Worm (Caenorhabditis elegans) whole organism, mixed stage, embryonic: ENCODE measurements around the gene T21E8.4.
A peak's percentile ranks its signal among the peaks of the same experiment; 100 is the strongest.

Experiments used
- M03D4.4 ChIP-seq: sonication (generic microtip); optimal IDR thresholded peaks from 2 replicates; lab custom pipeline; 2017; ENCODE audit warnings: mild to moderate bottlenecking, missing genetic modification characterization, missing compliant biosample characterization
- blmp-1 ChIP-seq: fragments of 150-350 bp; optimal IDR thresholded peaks from 2 replicates; lab custom pipeline; 2014; ENCODE audit warnings: missing biosample characterization, missing genetic modification characterization
- ceh-39 ChIP-seq: fragments of 150-350 bp; optimal IDR thresholded peaks from 2 replicates; lab custom pipeline; 2014; ENCODE audit warnings: missing biosample characterization, missing genetic modification characterization
- ceh-43 ChIP-seq: fragments of 200-800 bp; sonication (Bioruptor generic); optimal IDR thresholded peaks from 2 replicates; lab custom pipeline; 2018; ENCODE audit warnings: mild to moderate bottlenecking, missing genetic modification characterization, moderate library complexity, missing compliant biosample characterization
- ceh-83 ChIP-seq: fragments of 200-800 bp; sonication (Bioruptor generic); optimal IDR thresholded peaks from 2 replicates; lab custom pipeline; 2018; ENCODE audit warnings: mild to moderate bottlenecking, missing genetic modification characterization, missing compliant biosample characterization
- ces-1 ChIP-seq: fragments of 150-350 bp; optimal IDR thresholded peaks from 2 replicates; lab custom pipeline; 2014; ENCODE audit warnings: missing biosample characterization, missing genetic modification reagents, missing genetic modification characterization
- cnd-1 ChIP-seq: fragments of 200-800 bp; sonication (Bioruptor generic); optimal IDR thresholded peaks from 2 replicates; lab custom pipeline; 2018; ENCODE audit warnings: mild to moderate bottlenecking, missing genetic modification characterization, missing compliant biosample characterization
- drap-1 ChIP-seq: fragments of 200-800 bp; sonication (Bioruptor generic); optimal IDR thresholded peaks from 3 replicates; lab custom pipeline; 2018; ENCODE audit warnings: mild to moderate bottlenecking, missing genetic modification characterization, missing compliant biosample characterization
- elt-1 ChIP-seq: sonication (generic microtip); optimal IDR thresholded peaks from 2 replicates; lab custom pipeline; 2017; ENCODE audit warnings: missing genetic modification characterization, mild to moderate bottlenecking, missing compliant biosample characterization, antibody characterized with exemption, moderate library complexity, borderline replicate concordance; ENCODE audit not compliant: insufficient read depth
- flh-1 ChIP-seq: fragments of 200-800 bp; sonication (Bioruptor generic); optimal IDR thresholded peaks from 2 replicates; lab custom pipeline; 2018; ENCODE audit warnings: mild to moderate bottlenecking, missing genetic modification characterization, moderate library complexity, missing compliant biosample characterization
- ham-2 ChIP-seq: fragments of 200-800 bp; sonication (Bioruptor generic); optimal IDR thresholded peaks from 2 replicates; lab custom pipeline; 2018; ENCODE audit warnings: mild to moderate bottlenecking, missing genetic modification characterization, missing compliant biosample characterization
- hlh-1 ChIP-seq: fragments of 150-350 bp; optimal IDR thresholded peaks from 2 replicates; lab custom pipeline; 2014; ENCODE audit warnings: missing biosample characterization, missing genetic modification reagents, missing genetic modification characterization
- lin-32 ChIP-seq: fragments of 200-800 bp; sonication (Bioruptor generic); optimal IDR thresholded peaks from 2 replicates; lab custom pipeline; 2018; ENCODE audit warnings: mild to moderate bottlenecking, missing genetic modification characterization, missing compliant biosample characterization
- lsy-2 ChIP-seq: fragments of 150-350 bp; optimal IDR thresholded peaks from 2 replicates; lab custom pipeline; 2014; ENCODE audit warnings: missing biosample characterization, missing genetic modification characterization
- mab-5 ChIP-seq: fragments of 150-350 bp; optimal IDR thresholded peaks from 2 replicates; lab custom pipeline; 2014; ENCODE audit warnings: missing biosample characterization, missing genetic modification characterization
- mep-1 ChIP-seq: fragments of 150-350 bp; optimal IDR thresholded peaks from 2 replicates; lab custom pipeline; 2017; ENCODE audit warnings: missing biosample characterization, missing genetic modification reagents, missing genetic modification characterization, inconsistent platforms
- mls-2 ChIP-seq: sonication (generic microtip); optimal IDR thresholded peaks from 2 replicates; lab custom pipeline; 2016; ENCODE audit warnings: mild to moderate bottlenecking, missing genetic modification characterization, moderate library complexity, missing compliant biosample characterization
- nhr-12 ChIP-seq: fragments of 150-350 bp; optimal IDR thresholded peaks from 2 replicates; lab custom pipeline; 2014; ENCODE audit warnings: missing biosample characterization, missing genetic modification characterization
- nhr-2 ChIP-seq: fragments of 150-350 bp; optimal IDR thresholded peaks from 2 replicates; lab custom pipeline; 2014; ENCODE audit warnings: missing biosample characterization, missing genetic modification characterization
- nhr-237 ChIP-seq: fragments of 150-350 bp; optimal IDR thresholded peaks from 2 replicates; lab custom pipeline; 2014; ENCODE audit warnings: missing biosample characterization, missing genetic modification characterization
- nhr-28 ChIP-seq: fragments of 150-350 bp; optimal IDR thresholded peaks from 2 replicates; lab custom pipeline; 2014; ENCODE audit warnings: missing biosample characterization, missing genetic modification characterization
- nhr-76 ChIP-seq: sonication (generic microtip); optimal IDR thresholded peaks from 2 replicates; lab custom pipeline; 2017; ENCODE audit warnings: missing biosample characterization, missing genetic modification characterization
- pha-4 ChIP-seq: fragments of 150-350 bp; optimal IDR thresholded peaks from 2 replicates; lab custom pipeline; 2018; ENCODE audit warnings: missing biosample characterization, missing genetic modification reagents, missing genetic modification characterization
- sem-2 ChIP-seq: fragments of 200-800 bp; sonication (Bioruptor generic); optimal IDR thresholded peaks from 2 replicates; lab custom pipeline; 2018; ENCODE audit warnings: mild to moderate bottlenecking, missing genetic modification characterization, missing compliant biosample characterization
- snpc-4 ChIP-seq: fragments of 150-350 bp; optimal IDR thresholded peaks from 2 replicates; lab custom pipeline; 2014; ENCODE audit warnings: missing biosample characterization, missing genetic modification characterization
- tbx-8 ChIP-seq: fragments of 200-800 bp; sonication (Bioruptor generic); optimal IDR thresholded peaks from 2 replicates; lab custom pipeline; 2018; ENCODE audit warnings: mild to moderate bottlenecking, missing genetic modification characterization, moderate library complexity, missing compliant biosample characterization
- unc-120 ChIP-seq: sonication (generic microtip); optimal IDR thresholded peaks from 2 replicates; lab custom pipeline; 2017; ENCODE audit warnings: missing genetic modification characterization, missing compliant biosample characterization; ENCODE audit not compliant: poor library complexity, severe bottlenecking
- unc-39 ChIP-seq: fragments of 150-350 bp; optimal IDR thresholded peaks from 2 replicates; lab custom pipeline; 2014; ENCODE audit warnings: missing biosample characterization, missing genetic modification characterization
- unc-62 ChIP-seq: fragments of 150-350 bp; optimal IDR thresholded peaks from 2 replicates; lab custom pipeline; 2014; ENCODE audit warnings: missing biosample characterization, missing genetic modification reagents, missing genetic modification characterization
- zip-8 ChIP-seq: fragments of 150-350 bp; optimal IDR thresholded peaks from 2 replicates; lab custom pipeline; 2014; ENCODE audit warnings: missing biosample characterization, missing genetic modification characterization
- ztf-11 ChIP-seq: fragments of 150-350 bp; optimal IDR thresholded peaks from 2 replicates; lab custom pipeline; 2014; ENCODE audit warnings: missing biosample characterization, missing genetic modification characterization

T21E8.4 gene

DNA sequence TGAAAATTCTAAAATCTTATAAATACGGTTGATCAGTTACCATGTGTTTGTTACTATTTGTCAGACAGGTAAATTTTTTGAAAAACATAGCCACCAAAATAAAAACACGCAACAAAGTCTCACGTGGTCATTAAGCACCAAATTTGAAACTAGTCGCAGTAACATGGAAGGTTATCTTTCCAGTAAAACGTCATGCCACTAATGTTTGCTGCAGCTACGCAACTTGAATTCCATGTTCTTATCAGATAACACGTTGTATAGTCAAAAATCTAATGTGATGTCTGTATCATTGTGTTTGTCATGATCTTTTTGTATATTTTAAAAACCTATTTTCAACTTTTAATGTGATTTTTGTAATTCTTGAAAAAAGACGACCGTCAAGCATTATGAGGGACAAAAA is 21.2 kb downstream of the T21E8.4 start:
- TF ChIP-seq ceh-43 (GFP tag; lab: Kevin White, UChicago) (no peak), mls-2 (tag; lab: Kevin White, UChicago) (no peak), tbx-8 (GFP tag; lab: Kevin White, UChicago) (no peak), elt-1 (tag; lab: Kevin White, UChicago) (no peak), lin-32 (GFP tag; lab: Kevin White, UChicago) (no peak), ceh-39 (tag; lab: Kevin White, UChicago) (no peak), unc-39 (tag; lab: Kevin White, UChicago) (no peak), unc-62 (GFP tag; lab: Kevin White, UChicago) (no peak), drap-1 (GFP tag; lab: Kevin White, UChicago) (no peak), nhr-237 (tag; lab: Kevin White, UChicago) (no peak), ham-2 (GFP tag; lab: Kevin White, UChicago) (no peak), sem-2 (GFP tag; lab: Kevin White, UChicago) (no peak), ceh-83 (GFP tag; lab: Kevin White, UChicago) (no peak)
- TF ChIP-seq, all 35 proteins: peak for 0

DNA sequence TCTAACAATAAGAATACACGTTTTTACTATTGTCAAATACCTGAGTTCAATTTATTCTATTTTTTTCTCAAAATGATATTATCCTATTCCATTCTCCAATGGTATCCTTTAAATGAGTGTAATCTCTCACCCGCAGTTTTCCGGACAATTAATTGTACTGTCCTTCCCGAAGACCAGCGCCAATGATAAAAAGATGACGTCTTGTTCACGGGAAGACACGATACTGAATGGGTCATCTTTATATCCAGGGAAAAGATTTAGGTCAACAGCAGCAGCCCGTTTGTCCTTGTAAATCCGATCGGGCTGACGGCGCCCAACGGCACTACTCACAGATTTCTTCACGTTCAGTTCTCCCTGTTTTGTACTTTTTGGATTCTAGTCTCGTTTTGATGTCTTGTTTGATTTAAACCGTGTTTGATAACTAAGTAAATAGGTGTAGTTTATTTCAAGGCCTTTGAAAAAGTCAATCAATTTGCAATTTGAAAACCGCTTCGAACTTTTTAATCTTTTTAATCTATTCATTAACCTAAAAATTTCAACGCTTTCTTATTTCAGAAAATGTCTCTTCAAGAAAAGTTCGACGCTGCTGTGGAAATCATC is 22.2 kb downstream of the T21E8.4 start, which contains the start of gene acbp-3:
Gene acbp-3, plus strand, starts transcription at position 550 of the 600 bp plus-strand sequence.
- TF ChIP-seq ham-2 (GFP tag; lab: Kevin White, UChicago) (no peak), lin-32 (GFP tag; lab: Kevin White, UChicago) (no peak), ceh-43 (GFP tag; lab: Kevin White, UChicago) (no peak), nhr-76 (tag; lab: Kevin White, UChicago) (no peak), unc-62 (GFP tag; lab: Kevin White, UChicago) (no peak), snpc-4 (no peak), pha-4 (no peak), ztf-11 (tag; lab: Kevin White, UChicago) (no peak), cnd-1 (tag; lab: Kevin White, UChicago) (no peak), drap-1 (GFP tag; lab: Kevin White, UChicago) (no peak)

DNA sequence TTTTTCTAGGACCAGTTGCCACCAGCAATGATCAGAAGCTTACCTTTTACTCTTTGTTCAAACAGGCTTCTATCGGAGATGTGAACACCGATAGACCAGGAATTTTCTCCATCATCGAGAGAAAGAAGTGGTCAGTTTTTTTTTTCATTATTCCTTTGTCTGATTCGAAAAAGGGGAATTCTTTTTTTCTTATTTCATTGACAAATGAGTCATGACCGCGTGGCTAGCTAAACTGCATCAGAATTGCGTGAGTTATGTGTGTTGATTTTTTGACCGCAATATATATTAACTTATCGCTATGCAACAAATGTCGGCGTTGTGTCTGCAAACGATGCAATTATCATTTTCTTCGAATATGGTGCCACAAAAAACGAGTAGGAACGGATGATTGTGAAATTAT is 22.8 kb downstream of the T21E8.4 start:
- TF ChIP-seq nhr-2 (tag; lab: Kevin White, UChicago) (no peak), nhr-237 (tag; lab: Kevin White, UChicago) (no peak), drap-1 (GFP tag; lab: Kevin White, UChicago) (no peak), lsy-2 (no peak), elt-1 (tag; lab: Kevin White, UChicago) (no peak), blmp-1 (no peak), pha-4 (no peak), ces-1 (GFP tag; lab: Kevin White, UChicago) (no peak), nhr-28 (tag; lab: Kevin White, UChicago) (no peak)

DNA sequence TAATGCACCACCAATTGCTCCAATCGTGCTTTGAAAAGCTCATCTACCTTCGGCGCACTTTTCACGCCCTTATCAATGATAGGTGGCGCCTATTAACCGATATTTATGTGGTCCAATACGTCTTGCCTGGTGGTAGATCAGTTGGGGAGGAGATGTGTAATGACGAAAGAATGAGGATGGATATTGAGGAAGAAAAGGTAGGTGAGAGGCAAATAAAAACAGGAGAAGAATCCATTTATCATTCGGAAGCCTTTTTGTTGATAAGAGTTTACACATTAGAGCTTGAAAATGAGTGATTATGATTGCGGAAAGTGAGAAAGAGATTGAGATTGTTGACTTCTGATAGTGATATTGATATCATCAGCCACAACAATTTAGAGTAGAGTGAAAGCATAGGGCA is 26.8 kb downstream of the T21E8.4 start:
- no peak for TF ChIP-seq ces-1 (GFP tag; lab: Kevin White, UChicago)
- peak; percentile 53 for TF ChIP-seq unc-62 (GFP tag; lab: Kevin White, UChicago)
- TF ChIP-seq mab-5 (tag; lab: Kevin White, UChicago) = peak; percentile 7

DNA sequence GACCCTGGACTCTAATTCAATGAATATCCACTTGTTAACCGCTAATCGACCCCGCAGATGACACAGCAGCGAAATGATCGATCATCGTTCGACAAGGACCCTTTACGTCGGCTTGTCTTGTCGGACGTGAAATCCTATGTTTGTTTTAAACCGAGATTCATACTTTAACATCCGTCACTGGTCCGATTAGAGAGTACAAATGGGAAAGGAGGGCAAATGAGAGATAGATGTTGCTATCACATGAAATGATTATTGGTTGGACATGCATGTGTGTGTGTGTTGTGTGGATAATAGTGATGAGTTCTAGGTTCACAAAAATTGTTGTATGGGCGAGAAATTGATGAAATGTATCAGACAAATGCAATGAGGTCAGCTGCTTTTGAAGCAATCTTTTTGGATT is 29.1 kb downstream of the T21E8.4 start:
- peak; percentile 55 for TF ChIP-seq unc-62 (GFP tag; lab: Kevin White, UChicago)
- TF ChIP-seq M03D4.4 = no peak
- no peak for TF ChIP-seq nhr-76 (tag; lab: Kevin White, UChicago)
- no peak for TF ChIP-seq hlh-1 (tag; lab: Kevin White, UChicago)
- TF ChIP-seq unc-120 (tag; lab: Kevin White, UChicago) = peak; percentile 38
- no peak for TF ChIP-seq zip-8 (tag; lab: Kevin White, UChicago)

DNA sequence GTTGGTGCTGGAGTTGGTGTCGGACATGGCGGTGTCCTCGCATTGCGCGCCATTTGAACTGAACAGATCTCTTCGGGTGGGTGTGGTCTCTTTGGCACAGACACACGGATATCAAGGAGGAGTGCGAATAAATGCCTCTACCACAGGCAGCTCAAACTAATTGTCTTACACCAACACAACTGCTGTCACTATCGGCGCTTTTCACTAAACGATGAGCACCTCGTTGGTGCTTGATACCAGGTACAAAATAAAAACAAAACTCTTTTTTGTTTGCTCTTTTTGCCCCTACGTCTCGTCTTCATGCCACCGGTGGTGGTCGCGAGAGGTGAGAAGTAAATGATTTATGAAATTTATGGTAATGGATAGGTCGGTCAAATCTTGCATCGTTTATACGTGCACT is 30.1 kb downstream of the T21E8.4 start, which contains the start of gene F47B10.8:
Gene F47B10.8, minus strand, starts transcription at position 101 of the 400 bp plus-strand sequence.
- TF ChIP-seq nhr-2 (tag; lab: Kevin White, UChicago) (no peak), mep-1 (tag; lab: Kevin White, UChicago) (no peak), lsy-2 (no peak), zip-8 (tag; lab: Kevin White, UChicago) (no peak), nhr-12 (tag; lab: Kevin White, UChicago) (no peak), flh-1 (no peak)
- TF ChIP-seq, all 35 proteins: peak for 0
